Worm (Caenorhabditis elegans) whole organism, L1 larva: Measurements from ENCODE around the gene dars-2.
A peak's percentile ranks its signal among the peaks of the same experiment; 100 is the strongest.

ENCODE experiments used
- C16A3.4 ChIP-seq: fragments of 150-350 bp; optimal IDR thresholded peaks from 2 replicates; lab custom pipeline; 2014; ENCODE audit warnings: missing biosample characterization, missing genetic modification characterization
- elt-3 ChIP-seq, 6 experiments: fragments of 150-350 bp in 1 of 6; sonication (generic microtip); optimal IDR thresholded peaks; 2 replicates each; lab custom pipeline; 2017 to 2018; ENCODE audit warnings: missing biosample characterization in 6 of 6, missing genetic modification characterization in 6 of 6, inconsistent platforms in 1 of 6
- fkh-8 ChIP-seq: sonication (generic microtip); optimal IDR thresholded peaks from 2 replicates; lab custom pipeline; 2016; ENCODE audit warnings: mild to moderate bottlenecking, missing genetic modification characterization, missing compliant biosample characterization
- hpl-2 ChIP-seq: fragments of 150-350 bp; optimal IDR thresholded peaks from 2 replicates; lab custom pipeline; 2014; ENCODE audit warnings: missing biosample characterization, missing genetic modification reagents, missing genetic modification characterization
- irx-1 ChIP-seq: sonication (generic microtip); optimal IDR thresholded peaks from 2 replicates; lab custom pipeline; 2016; ENCODE audit warnings: missing genetic modification characterization, missing compliant biosample characterization
- lin-13 ChIP-seq: fragments of 150-350 bp; optimal IDR thresholded peaks from 2 replicates; lab custom pipeline; 2014; ENCODE audit warnings: missing biosample characterization, missing genetic modification reagents, missing genetic modification characterization
- lin-14 ChIP-seq: fragments of 200-800 bp; sonication (Bioruptor generic); optimal IDR thresholded peaks from 2 replicates; lab custom pipeline; 2018; ENCODE audit warnings: mild to moderate bottlenecking, missing genetic modification characterization, moderate library complexity, missing compliant biosample characterization
- lin-15B ChIP-seq: fragments of 150-350 bp; sonication (generic microtip); optimal IDR thresholded peaks from 3 replicates; lab custom pipeline; 2014; ENCODE audit warnings: missing biosample characterization, missing genetic modification characterization
- lin-35 ChIP-seq, 2 experiments: fragments of 150-350 bp; optimal IDR thresholded peaks; 2 replicates each; lab custom pipeline; 2014; ENCODE audit warnings: missing biosample characterization in 2 of 2, missing genetic modification characterization in 2 of 2, missing genetic modification reagents in 2 of 2
- nhr-11 ChIP-seq: fragments of 150-350 bp; optimal IDR thresholded peaks from 2 replicates; lab custom pipeline; 2014; ENCODE audit warnings: missing biosample characterization, missing genetic modification characterization
- nhr-19 ChIP-seq: fragments of 200-800 bp; sonication (Bioruptor generic); conservative IDR thresholded peaks from 2 replicates; pipeline ENCODE4 v1.3.6; 2022; ENCODE audit warnings: missing genetic modification characterization, missing compliant biosample characterization
- nhr-20 ChIP-seq: sonication (generic microtip); optimal IDR thresholded peaks from 2 replicates; lab custom pipeline; 2016; ENCODE audit warnings: mild to moderate bottlenecking, missing genetic modification characterization, missing compliant biosample characterization
- nhr-71 ChIP-seq: sonication (generic microtip); optimal IDR thresholded peaks from 2 replicates; lab custom pipeline; 2016; ENCODE audit warnings: mild to moderate bottlenecking, missing genetic modification characterization, moderate library complexity, missing compliant biosample characterization
- snpc-4 ChIP-seq: fragments of 150-350 bp; optimal IDR thresholded peaks from 2 replicates; lab custom pipeline; 2014; ENCODE audit warnings: missing biosample characterization, missing genetic modification characterization
- snu-23 ChIP-seq: sonication (generic microtip); optimal IDR thresholded peaks from 2 replicates; lab custom pipeline; 2016; ENCODE audit warnings: missing genetic modification characterization, missing compliant biosample characterization
- sox-4 ChIP-seq: sonication (generic microtip); optimal IDR thresholded peaks from 2 replicates; lab custom pipeline; 2016; ENCODE audit warnings: missing genetic modification characterization, missing compliant biosample characterization
- tlp-1 ChIP-seq: fragments of 150-350 bp; optimal IDR thresholded peaks from 2 replicates; lab custom pipeline; 2014; ENCODE audit warnings: missing biosample characterization, missing genetic modification characterization
- zip-4 ChIP-seq: fragments of 200-800 bp; sonication (Bioruptor generic); optimal IDR thresholded peaks from 2 replicates; lab custom pipeline; 2018; ENCODE audit warnings: mild to moderate bottlenecking, missing genetic modification characterization, moderate library complexity, missing compliant biosample characterization

Gene dars-2

DNA sequence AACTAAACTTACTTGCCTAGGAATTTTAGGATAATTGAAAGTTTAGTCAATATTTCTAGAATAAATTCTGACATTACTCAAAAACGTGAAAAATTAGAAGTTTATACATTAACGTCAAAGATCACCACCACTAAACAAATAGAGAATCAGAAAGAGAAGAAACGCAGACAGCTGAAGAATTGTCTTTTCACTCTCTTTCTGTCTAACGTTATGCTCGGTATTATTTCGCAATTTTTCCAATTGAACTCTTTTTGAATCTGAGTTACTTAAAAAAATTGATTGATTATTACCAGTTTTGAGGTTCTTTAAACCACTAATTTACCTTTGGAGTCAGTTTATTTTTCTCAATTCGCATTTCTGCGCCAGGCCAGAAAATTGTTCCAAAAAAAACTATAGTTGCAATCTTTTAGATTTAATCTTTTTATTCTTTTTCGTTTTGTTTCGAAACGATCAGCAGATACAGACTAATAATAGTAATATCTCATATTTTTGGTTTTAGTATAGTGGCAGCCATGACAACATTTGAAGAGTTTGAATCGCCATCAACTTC is 52.3 kb downstream of the dars-2 start, which contains the start of gene nhr-154 (continued):
- no peak for TF ChIP-seq lin-13 (GFP tag; lab: Kevin White, UChicago)
- peak; percentile 30 for TF ChIP-seq snu-23 (GFP tag; lab: Kevin White, UChicago)
- TF ChIP-seq nhr-20 (tag; lab: Kevin White, UChicago) = peak; percentile 60
- TF ChIP-seq snpc-4 (tag; lab: Kevin White, UChicago) = peak; percentile 43
- peak; percentile 63 for TF ChIP-seq lin-14 (GFP tag; lab: Kevin White, UChicago)
- peak; percentile 27 for TF ChIP-seq nhr-71 (tag; lab: Kevin White, UChicago)
- TF ChIP-seq tlp-1 (tag; lab: Kevin White, UChicago) = no peak
- TF ChIP-seq elt-3 (tag; optimal IDR thresholded peaks at IDR 0.05; lab: Kevin White, UChicago) = no peak
- TF ChIP-seq lin-35 (GFP tag; optimal IDR thresholded peaks at IDR 0.05; lab: Kevin White, UChicago) = peak in 1 of 2 experiments; percentile 8
- TF ChIP-seq fkh-8 (tag; lab: Kevin White, UChicago) = no peak
- TF ChIP-seq nhr-19 = no peak; the same call in 1 of the 2 replicates
- no peak for TF ChIP-seq hpl-2 (GFP tag; lab: Kevin White, UChicago)
- no peak for TF ChIP-seq sox-4
- no peak for TF ChIP-seq C16A3.4 (tag; lab: Kevin White, UChicago)
- TF ChIP-seq lin-15B (tag; lab: Kevin White, UChicago) = no peak
- TF ChIP-seq nhr-11 (tag; lab: Kevin White, UChicago) = no peak
- no peak for TF ChIP-seq irx-1 (tag; lab: Kevin White, UChicago)
- peak; percentile 54 for TF ChIP-seq zip-4 (GFP tag; lab: Kevin White, UChicago)
